Fruit fly (Drosophila melanogaster) whole organism, pupa: ENCODE measurements around the gene ppk31.

Experiments
- CG10348 ChIP-seq: fragments of 200-800 bp; sonication (Bioruptor generic); IDR thresholded peaks from 2 replicates; pipeline ENCODE4 v1.3.6; 2022; ENCODE audit warnings: missing biosample characterization, missing genetic modification characterization
- CG15710 ChIP-seq: fragments of 200-800 bp; sonication (Bioruptor generic); optimal IDR thresholded peaks from 2 replicates; lab custom pipeline; 2018; ENCODE audit warnings: missing biosample characterization, mild to moderate bottlenecking, missing genetic modification characterization, moderate library complexity
- CG34367 ChIP-seq: fragments of 200-800 bp; sonication (Bioruptor generic); optimal IDR thresholded peaks from 2 replicates; lab custom pipeline; 2018; ENCODE audit warnings: missing biosample characterization, mild to moderate bottlenecking, missing genetic modification characterization
- CG9948 ChIP-seq: fragments of 200-800 bp; sonication (Bioruptor generic); optimal IDR thresholded peaks from 2 replicates; lab custom pipeline; 2018; ENCODE audit warnings: missing biosample characterization, mild to moderate bottlenecking, missing genetic modification characterization, moderate library complexity
- EcR ChIP-seq: fragments of 200-800 bp; sonication (Bioruptor generic); optimal IDR thresholded peaks from 3 replicates; lab custom pipeline; 2019; ENCODE audit warnings: missing biosample characterization, missing genetic modification characterization, mild to moderate bottlenecking, moderate library complexity, missing genetic modification reagents
- Pif1A ChIP-seq: fragments of 200-800 bp; sonication (Bioruptor generic); optimal IDR thresholded peaks from 3 replicates; lab custom pipeline; 2016; ENCODE audit warnings: missing biosample characterization, missing genetic modification characterization
- Snoo ChIP-seq: fragments of 200-800 bp; sonication (Bioruptor generic); optimal IDR thresholded peaks from 3 replicates; lab custom pipeline; 2017; ENCODE audit warnings: missing biosample characterization, mild to moderate bottlenecking, missing genetic modification characterization, inconsistent platforms
- fd96Ca ChIP-seq: fragments of 200-800 bp; sonication (Bioruptor generic); IDR thresholded peaks from 3 replicates; pipeline ENCODE4 v1.3.6; 2022; ENCODE audit warnings: missing biosample characterization, missing genetic modification characterization
- gl ChIP-seq: fragments of 200-800 bp; sonication (Bioruptor generic); optimal IDR thresholded peaks from 2 replicates; lab custom pipeline; 2018; ENCODE audit warnings: missing biosample characterization, mild to moderate bottlenecking, missing genetic modification characterization

- TF ChIP-seq Snoo (tag; lab: Kevin White, UChicago) (no peak), gl (tag; lab: Kevin White, UChicago) (peak; percentile 4), CG15710 (tag; lab: Kevin White, UChicago) (no peak), EcR (GFP tag; lab: Kevin White, UChicago) (no peak), Pif1A (GFP tag; lab: Kevin White, UChicago) (no peak), CG9948 (no peak), fd96Ca (no peak), CG34367 (tag; lab: Kevin White, UChicago) (no peak), CG10348 (GFP tag; lab: Robert Waterston, UW) (no peak)
Measured at dm6 chr3R:27203856-27204255, 40.9 kb downstream of the ppk31 start.
